Worm (Caenorhabditis elegans): ENCODE measurements around the gene Y57A10A.29.

Y57A10A.29 gene

ce11 chrII:12266797-12267196 lies 12.6 kb upstream of the Y57A10A.29 start:
- TF ChIP-seq lin-32 (GFP tag; optimal IDR thresholded peaks at IDR 0.05) (no peak), tbx-8 (GFP tag; optimal IDR thresholded peaks at IDR 0.05) (no peak), unc-62 (GFP tag; optimal IDR thresholded peaks at IDR 0.05) (no peak), mep-1 (tag; optimal IDR thresholded peaks at IDR 0.05) (no peak), elt-3 (tag; optimal IDR thresholded peaks at IDR 0.05) (no peak), cnd-1 (tag; optimal IDR thresholded peaks at IDR 0.05) (no peak), nhr-28 (tag; optimal IDR thresholded peaks at IDR 0.05) (no peak), mab-5 (tag; optimal IDR thresholded peaks at IDR 0.05) (no peak), hlh-1 (tag; optimal IDR thresholded peaks at IDR 0.05) (no peak), ceh-39 (tag; optimal IDR thresholded peaks at IDR 0.05) (no peak)

DNA sequence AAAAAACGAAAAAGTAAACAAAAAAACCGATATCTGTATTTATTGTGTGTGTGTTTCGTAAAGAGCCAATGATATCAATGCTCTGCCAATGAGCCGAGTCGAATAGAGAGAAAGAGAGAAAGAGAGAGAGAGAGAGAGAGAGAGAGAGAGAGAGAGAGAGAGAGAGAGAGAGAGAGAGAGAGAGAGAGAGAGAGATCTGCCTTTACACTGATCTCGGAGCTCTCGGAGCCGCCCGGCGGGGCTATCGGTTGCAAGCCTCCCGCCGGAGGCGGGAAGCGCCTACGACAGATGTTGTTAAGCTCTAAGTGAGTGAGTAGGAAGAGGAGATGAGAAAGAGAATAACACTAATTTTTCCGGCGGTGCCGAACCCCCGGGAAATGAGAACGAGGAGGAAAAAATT lies 10.5 kb upstream of the Y57A10A.29 start:
- TF ChIP-seq ham-2 (GFP tag; optimal IDR thresholded peaks at IDR 0.05) = no peak
- TF ChIP-seq hlh-1 (tag; optimal IDR thresholded peaks at IDR 0.05) = peak; percentile 71
- peak; percentile 59 for TF ChIP-seq M03D4.4 (tag; optimal IDR thresholded peaks at IDR 0.05)
- no peak for TF ChIP-seq lin-32 (GFP tag; optimal IDR thresholded peaks at IDR 0.05)
- TF ChIP-seq unc-120 (tag; optimal IDR thresholded peaks at IDR 0.05; ENCODE audit: poor library complexity, severe bottlenecking) = peak; percentile 31
- TF ChIP-seq unc-62 (GFP tag; optimal IDR thresholded peaks at IDR 0.05) = peak; percentile 0
- no peak for TF ChIP-seq cnd-1 (tag; optimal IDR thresholded peaks at IDR 0.05)
- peak; percentile 50 for TF ChIP-seq sptf-1 (tag; optimal IDR thresholded peaks at IDR 0.05)

- TF ChIP-seq nhr-28 (tag; optimal IDR thresholded peaks at IDR 0.05) (no peak), nhr-12 (tag; optimal IDR thresholded peaks at IDR 0.05) (no peak), ceh-83 (GFP tag; optimal IDR thresholded peaks at IDR 0.05) (no peak), lin-13 (tag; optimal IDR thresholded peaks at IDR 0.05) (no peak), flh-1 (GFP tag; optimal IDR thresholded peaks at IDR 0.05) (no peak), unc-120 (tag; optimal IDR thresholded peaks at IDR 0.05; ENCODE audit: poor library complexity, severe bottlenecking) (no peak), mab-5 (tag; optimal IDR thresholded peaks at IDR 0.05) (no peak), tbx-8 (GFP tag; optimal IDR thresholded peaks at IDR 0.05) (no peak), sptf-1 (tag; optimal IDR thresholded peaks at IDR 0.05) (no peak), drap-1 (GFP tag; optimal IDR thresholded peaks at IDR 0.05) (no peak), nhr-237 (tag; optimal IDR thresholded peaks at IDR 0.05) (no peak), nhr-2 (tag; optimal IDR thresholded peaks at IDR 0.05) (no peak), unc-62 (GFP tag; optimal IDR thresholded peaks at IDR 0.05) (no peak), nhr-76 (tag; optimal IDR thresholded peaks at IDR 0.05) (no peak), lsy-2 (tag; optimal IDR thresholded peaks at IDR 0.05) (no peak), unc-39 (tag; optimal IDR thresholded peaks at IDR 0.05) (no peak), lin-32 (GFP tag; optimal IDR thresholded peaks at IDR 0.05) (no peak)
Measured at ce11 chrII:12274944-12275343, 4.4 kb upstream of the Y57A10A.29 start, which contains the start of gene Y57A10A.27. TSS of gene Y57A10A.27 (minus strand) at chrII:12275044.

DNA sequence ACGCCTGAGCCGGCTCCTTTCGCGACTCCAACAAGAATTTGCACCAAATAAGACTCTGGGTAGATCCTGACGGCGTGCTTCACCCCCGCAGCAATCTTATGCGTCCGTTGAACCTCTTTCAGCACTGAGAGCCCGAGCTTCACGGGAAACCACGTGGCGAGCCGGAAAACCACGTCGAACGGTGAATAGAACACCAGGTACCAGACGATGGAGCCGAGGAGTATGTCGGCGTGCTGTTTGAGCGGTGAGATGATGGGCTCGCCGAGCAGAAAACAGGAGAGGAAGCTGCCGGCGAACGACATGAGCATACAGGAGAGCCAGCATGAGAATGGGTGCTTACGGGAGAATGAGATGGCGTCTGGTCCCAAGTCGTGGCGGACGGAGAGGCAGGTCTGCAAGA lies 759 bp upstream of the Y57A10A.29 start:
- no peak for TF ChIP-seq unc-120 (tag; optimal IDR thresholded peaks at IDR 0.05; ENCODE audit: poor library complexity, severe bottlenecking)
- TF ChIP-seq elt-1 (tag; optimal IDR thresholded peaks at IDR 0.05; ENCODE audit: borderline replicate concordance, insufficient read depth) = no peak
- no peak for TF ChIP-seq unc-39 (tag; optimal IDR thresholded peaks at IDR 0.05)
- TF ChIP-seq nhr-2 (tag; optimal IDR thresholded peaks at IDR 0.05) = no peak
- no peak for TF ChIP-seq lin-13 (tag; optimal IDR thresholded peaks at IDR 0.05)

DNA sequence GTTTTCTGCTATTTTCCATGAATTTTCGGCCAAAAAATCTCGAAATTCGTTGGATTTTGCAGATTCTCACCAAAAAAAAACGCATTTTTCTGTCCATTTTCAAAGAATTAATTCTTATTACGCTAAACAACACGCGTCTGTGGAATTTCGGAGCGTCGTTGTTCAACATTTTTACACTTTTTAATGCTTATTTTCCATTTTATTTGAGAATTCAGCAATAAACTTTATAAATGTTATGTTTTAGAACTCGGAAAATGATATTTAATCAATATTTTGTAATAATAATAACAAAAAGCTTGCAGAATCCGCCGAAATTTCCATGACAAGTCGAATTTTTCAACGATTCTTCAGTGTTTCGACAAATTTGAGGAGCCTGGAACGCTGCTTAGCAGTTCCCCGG lies 999 bp downstream of the Y57A10A.29 start, which contains the start of gene ife-5:
ife-5 (plus strand) TSS at position 301 of the 400 bp plus-strand sequence.
- TF ChIP-seq elt-3 (tag; optimal IDR thresholded peaks at IDR 0.05) (no peak), ceh-83 (GFP tag; optimal IDR thresholded peaks at IDR 0.05) (no peak)

ce11 chrII:12284045-12284444 lies 4.7 kb downstream of the Y57A10A.29 start:
- TF ChIP-seq sem-2 (GFP tag; optimal IDR thresholded peaks at IDR 0.05) (no peak), elt-1 (tag; optimal IDR thresholded peaks at IDR 0.05; ENCODE audit: borderline replicate concordance, insufficient read depth) (no peak), bed-3 (GFP tag; optimal IDR thresholded peaks at IDR 0.05) (no peak), ztf-11 (tag; optimal IDR thresholded peaks at IDR 0.05) (no peak), snpc-4 (tag; optimal IDR thresholded peaks at IDR 0.05) (no peak), lsy-2 (tag; optimal IDR thresholded peaks at IDR 0.05) (no peak), nhr-76 (tag; optimal IDR thresholded peaks at IDR 0.05) (no peak), elt-3 (tag; optimal IDR thresholded peaks at IDR 0.05) (no peak), cnd-1 (tag; optimal IDR thresholded peaks at IDR 0.05) (no peak), flh-1 (GFP tag; optimal IDR thresholded peaks at IDR 0.05) (no peak), mls-2 (tag; optimal IDR thresholded peaks at IDR 0.05) (no peak), M03D4.4 (tag; optimal IDR thresholded peaks at IDR 0.05) (no peak), zip-8 (tag; optimal IDR thresholded peaks at IDR 0.05) (no peak), ceh-39 (tag; optimal IDR thresholded peaks at IDR 0.05) (no peak)
